Worm (Caenorhabditis elegans) whole organism, midembryonic: ENCODE data around the gene col-162.

Source experiments
- T22C8.4 ChIP-seq: fragments of 200-800 bp; sonication (Bioruptor generic); IDR thresholded peaks from 2 replicates; pipeline ENCODE4 v1.3.6; 2022; ENCODE audit warnings: missing genetic modification characterization, missing compliant biosample characterization
- cog-1 ChIP-seq: sonication (generic microtip); optimal IDR thresholded peaks from 2 replicates; lab custom pipeline; 2016; ENCODE audit warnings: missing genetic modification characterization, missing compliant biosample characterization
- flt-1 ChIP-seq: fragments of 200-800 bp; sonication (Bioruptor generic); IDR thresholded peaks from 2 replicates; pipeline ENCODE4 v1.3.6; 2022; ENCODE audit warnings: missing genetic modification characterization, missing compliant biosample characterization
- klf-2 ChIP-seq: fragments of 200-800 bp; sonication (Bioruptor generic); conservative IDR thresholded peaks from 2 replicates; pipeline ENCODE4 v1.3.6; 2022; ENCODE audit warnings: missing genetic modification reagents, missing genetic modification characterization, missing compliant biosample characterization
- med-1 ChIP-seq: sonication (generic microtip); optimal IDR thresholded peaks from 2 replicates; lab custom pipeline; 2017; ENCODE audit warnings: missing genetic modification characterization, mild to moderate bottlenecking, missing compliant biosample characterization, antibody characterized with exemption, missing genetic modification reagents; ENCODE audit not compliant: insufficient read depth
- ref-1 ChIP-seq: fragments of 200-800 bp; sonication (Bioruptor generic); conservative IDR thresholded peaks from 2 replicates; pipeline ENCODE4 v1.3.6; 2022; ENCODE audit warnings: missing genetic modification reagents, missing genetic modification characterization, missing compliant biosample characterization
- tab-1 ChIP-seq: fragments of 200-800 bp; sonication (Bioruptor generic); IDR thresholded peaks from 2 replicates; pipeline ENCODE4 v1.3.6; 2022; ENCODE audit warnings: missing genetic modification characterization, missing compliant biosample characterization
- ztf-23 ChIP-seq: fragments of 200-800 bp; sonication (Bioruptor generic); IDR thresholded peaks from 2 replicates; pipeline ENCODE4 v1.3.6; 2022; ENCODE audit warnings: missing genetic modification reagents, missing genetic modification characterization, missing compliant biosample characterization
- ztf-29 ChIP-seq: fragments of 200-800 bp; sonication (Bioruptor generic); IDR thresholded peaks from 2 replicates; pipeline ENCODE4 v1.3.6; 2022; ENCODE audit warnings: missing genetic modification reagents, missing genetic modification characterization, missing compliant biosample characterization

DNA sequence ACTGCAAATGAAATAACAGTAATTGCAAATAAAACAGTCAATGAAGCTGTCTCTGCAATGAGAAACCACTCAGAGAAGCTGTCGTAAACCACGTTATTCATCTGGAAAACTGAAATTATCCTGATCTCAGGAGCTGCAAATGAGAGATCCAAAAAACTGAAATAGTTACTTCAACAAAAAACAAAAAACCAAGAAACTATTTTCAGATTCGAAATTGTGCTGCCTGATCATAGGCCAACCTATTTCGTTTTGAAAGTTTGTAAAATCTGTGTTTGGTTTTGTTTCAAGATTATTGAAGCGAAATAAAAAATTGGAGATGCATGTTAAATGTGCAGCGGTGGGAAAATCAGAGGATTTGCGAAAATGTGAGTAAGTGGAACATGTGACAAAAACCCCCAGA is 21.1 kb upstream of the col-162 start, which contains the start of gene srv-8:
- TF ChIP-seq ztf-29 (no peak), T22C8.4 (GFP tag; lab: Robert Waterston, UW) (no peak), ztf-23 (no peak), med-1 (GFP tag; lab: Kevin White, UChicago) (no peak), flt-1 (GFP tag; lab: Robert Waterston, UW) (no peak), tab-1 (GFP tag; lab: Robert Waterston, UW) (no peak), ref-1 (GFP tag; lab: Robert Waterston, UW) (no peak), cog-1 (tag; lab: Kevin White, UChicago) (no peak), klf-2 (GFP tag; lab: Robert Waterston, UW) (no peak)
